Fruit fly (Drosophila melanogaster) whole organism, embryonic: ENCODE data around the gene Mon1.

Experiments used
- ATbp ChIP-seq: fragments of 200-800 bp; sonication (Bioruptor generic); optimal IDR thresholded peaks from 2 replicates; lab custom pipeline; 2017; ENCODE audit warnings: missing biosample characterization, mild to moderate bottlenecking, missing genetic modification characterization, missing genetic modification reagents
- Aef1 ChIP-seq: fragments of 200-800 bp; sonication (Bioruptor generic); IDR thresholded peaks from 3 replicates; pipeline ENCODE4 v1.3.6; 2022; ENCODE audit warnings: missing biosample characterization, missing genetic modification characterization
- Atf-2 ChIP-seq: fragments of 200-800 bp; sonication (Bioruptor generic); optimal IDR thresholded peaks from 2 replicates; lab custom pipeline; 2016; ENCODE audit warnings: missing biosample characterization, missing genetic modification characterization
- Awh ChIP-seq: fragments of 200-800 bp; sonication (Bioruptor generic); IDR thresholded peaks from 2 replicates; pipeline ENCODE4, ENCODE4 v1.3.6; 2022; ENCODE audit warnings: missing biosample characterization, missing genetic modification characterization
- Blimp-1 ChIP-seq: fragments of 200-800 bp; sonication (Bioruptor generic); optimal IDR thresholded peaks from 3 replicates; lab custom pipeline; 2018; ENCODE audit warnings: missing biosample characterization, missing genetic modification characterization, mild to moderate bottlenecking, moderate library complexity, missing genetic modification reagents
- BtbVII ChIP-seq: fragments of 200-800 bp; sonication (Bioruptor generic); optimal IDR thresholded peaks from 3 replicates; lab custom pipeline; 2017; ENCODE audit warnings: missing biosample characterization, mild to moderate bottlenecking, missing genetic modification characterization
- CG10462 ChIP-seq: fragments of 200-800 bp; sonication (Bioruptor generic); optimal IDR thresholded peaks from 2 replicates; lab custom pipeline; 2016; ENCODE audit warnings: missing biosample characterization, missing genetic modification characterization
- CG10979 ChIP-seq: fragments of 200-800 bp; sonication (Bioruptor generic); optimal IDR thresholded peaks from 2 replicates; lab custom pipeline; 2018; ENCODE audit warnings: missing biosample characterization, mild to moderate bottlenecking, missing genetic modification characterization, moderate library complexity
- CG11504 ChIP-seq: fragments of 200-800 bp; sonication (Bioruptor generic); optimal IDR thresholded peaks from 3 replicates; lab custom pipeline; 2019; ENCODE audit warnings: missing biosample characterization, mild to moderate bottlenecking, missing genetic modification characterization, moderate library complexity
- CG11696 ChIP-seq: fragments of 200-800 bp; sonication (Bioruptor generic); IDR thresholded peaks from 2 replicates; pipeline ENCODE4 v1.3.6; 2022; ENCODE audit warnings: missing biosample characterization, missing genetic modification characterization
- CG14014 ChIP-seq: fragments of 200-800 bp; sonication (Bioruptor generic); IDR thresholded peaks from 2 replicates; pipeline ENCODE4 v1.3.6; 2022; ENCODE audit warnings: missing biosample characterization, missing genetic modification characterization
- CG14441 ChIP-seq: fragments of 200-800 bp; sonication (Bioruptor generic); IDR thresholded peaks from 2 replicates; pipeline ENCODE4 v1.3.6; 2022; ENCODE audit warnings: missing biosample characterization, missing genetic modification characterization
- CG17802 ChIP-seq: fragments of 200-800 bp; sonication (Bioruptor generic); optimal IDR thresholded peaks from 2 replicates; lab custom pipeline; 2018; ENCODE audit warnings: missing biosample characterization, mild to moderate bottlenecking, missing genetic modification characterization, moderate library complexity
- CG18764 ChIP-seq: fragments of 200-800 bp; sonication (Bioruptor generic); optimal IDR thresholded peaks from 3 replicates; lab custom pipeline; 2016; ENCODE audit warnings: missing biosample characterization, missing genetic modification characterization
- CG2712 ChIP-seq: fragments of 200-800 bp; optimal IDR thresholded peaks from 3 replicates; lab custom pipeline; 2019; ENCODE audit warnings: missing biosample characterization, mild to moderate bottlenecking, missing genetic modification characterization, moderate library complexity
- CG32767 ChIP-seq: fragments of 200-800 bp; sonication (Bioruptor generic); IDR thresholded peaks from 2 replicates; pipeline ENCODE4 v1.3.6; 2022; ENCODE audit warnings: missing biosample characterization, missing genetic modification characterization
- CG4820 ChIP-seq: fragments of 200-800 bp; sonication (Bioruptor generic); optimal IDR thresholded peaks from 3 replicates; lab custom pipeline; 2016; ENCODE audit warnings: missing biosample characterization, missing genetic modification characterization
- CG5180 ChIP-seq: fragments of 200-800 bp; sonication (Bioruptor generic); optimal IDR thresholded peaks from 3 replicates; lab custom pipeline; 2017; ENCODE audit warnings: missing biosample characterization, missing genetic modification characterization, mild to moderate bottlenecking, moderate library complexity, missing genetic modification reagents
- CG5245 ChIP-seq: fragments of 200-800 bp; sonication (Bioruptor generic); optimal IDR thresholded peaks from 3 replicates; lab custom pipeline; 2016; ENCODE audit warnings: missing biosample characterization, missing genetic modification characterization
- CG6654 ChIP-seq: fragments of 200-800 bp; sonication (Bioruptor generic); optimal IDR thresholded peaks from 2 replicates; lab custom pipeline; 2017; ENCODE audit warnings: missing biosample characterization, mild to moderate bottlenecking, missing genetic modification characterization
- CHES-1-like ChIP-seq: fragments of 200-800 bp; sonication (Bioruptor generic); optimal IDR thresholded peaks from 2 replicates; lab custom pipeline; 2016; ENCODE audit warnings: missing biosample characterization, missing genetic modification characterization
- CoRest ChIP-seq: fragments of 200-800 bp; sonication (Bioruptor generic); optimal IDR thresholded peaks from 3 replicates; lab custom pipeline; 2018; ENCODE audit warnings: missing biosample characterization, mild to moderate bottlenecking, missing genetic modification characterization, moderate library complexity
- Dek ChIP-seq: fragments of 200-800 bp; sonication (Bioruptor generic); optimal IDR thresholded peaks from 3 replicates; lab custom pipeline; 2019; ENCODE audit warnings: missing biosample characterization, mild to moderate bottlenecking, missing genetic modification characterization, moderate library complexity
- Gug ChIP-seq: fragments of 200-800 bp; sonication (Bioruptor generic); IDR thresholded peaks from 4 replicates; pipeline ENCODE4 v1.3.6; 2022; ENCODE audit warnings: missing biosample characterization, missing genetic modification characterization
- Hmr ChIP-seq: fragments of 200-800 bp; sonication (Bioruptor generic); optimal IDR thresholded peaks from 3 replicates; lab custom pipeline; 2017; ENCODE audit warnings: mild to moderate bottlenecking, missing biosample characterization, missing genetic modification reagents, missing genetic modification characterization
- Hr3 ChIP-seq: fragments of 200-800 bp; sonication (Bioruptor generic); optimal IDR thresholded peaks from 3 replicates; lab custom pipeline; 2016; ENCODE audit warnings: missing biosample characterization, missing genetic modification characterization
- MESR4 ChIP-seq: fragments of 200-800 bp; sonication (Bioruptor generic); optimal IDR thresholded peaks from 2 replicates; lab custom pipeline; 2018; ENCODE audit warnings: missing biosample characterization, mild to moderate bottlenecking, missing genetic modification characterization, moderate library complexity
- Nf-YA ChIP-seq: fragments of 200-800 bp; sonication (Bioruptor generic); IDR thresholded peaks from 2 replicates; pipeline ENCODE4 v1.3.6; 2022; ENCODE audit warnings: missing biosample characterization, missing genetic modification characterization
- Nf-YC ChIP-seq: fragments of 200-800 bp; optimal IDR thresholded peaks from 3 replicates; lab custom pipeline; 2019; ENCODE audit warnings: missing biosample characterization, mild to moderate bottlenecking, missing genetic modification characterization, moderate library complexity
- Oli ChIP-seq: fragments of 200-800 bp; sonication (Bioruptor generic); optimal IDR thresholded peaks from 2 replicates; lab custom pipeline; 2018; ENCODE audit warnings: missing biosample characterization, mild to moderate bottlenecking, missing genetic modification characterization, moderate library complexity
- TFAM ChIP-seq: fragments of 200-800 bp; sonication (Bioruptor generic); optimal IDR thresholded peaks from 2 replicates; lab custom pipeline; 2017; ENCODE audit warnings: missing biosample characterization, missing genetic modification characterization, inconsistent platforms
- Trl ChIP-seq, 3 experiments: fragments of >200 bp in 2 of 3; fragments of 200-800 bp in 1 of 3; sonication (Bioruptor generic) in 1 of 3; optimal IDR thresholded peaks; 2 replicates in 1 of 3; 3 replicates in 2 of 3; lab custom pipeline; 2016 to 2017; ENCODE audit warnings: missing biosample characterization in 1 of 3, missing genetic modification characterization in 1 of 3
- bsh ChIP-seq, 2 experiments: fragments of 200-800 bp; sonication (Bioruptor generic); optimal IDR thresholded peaks; 2 replicates each; lab custom pipeline; 2017 to 2018; ENCODE audit warnings: mild to moderate bottlenecking in 2 of 2, missing biosample characterization in 2 of 2, missing genetic modification characterization in 2 of 2, moderate library complexity in 1 of 2
- caup ChIP-seq: fragments of 200-800 bp; sonication (Bioruptor generic); optimal IDR thresholded peaks from 3 replicates; lab custom pipeline; 2017; ENCODE audit warnings: missing biosample characterization, mild to moderate bottlenecking, missing genetic modification characterization, moderate library complexity; ENCODE audit not compliant: severe bottlenecking
- fd3F ChIP-seq: fragments of 200-800 bp; sonication (Bioruptor generic); optimal IDR thresholded peaks from 2 replicates; lab custom pipeline; 2018; ENCODE audit warnings: missing biosample characterization, mild to moderate bottlenecking, missing genetic modification characterization, moderate library complexity
- gcm ChIP-seq: fragments of 200-800 bp; sonication (Bioruptor generic); optimal IDR thresholded peaks from 2 replicates; lab custom pipeline; 2019; ENCODE audit warnings: missing biosample characterization, mild to moderate bottlenecking, missing genetic modification characterization, moderate library complexity
- lola ChIP-seq, 3 experiments: fragments of >200 bp in 2 of 3; fragments of 200-800 bp in 1 of 3; sonication (Bioruptor generic) in 1 of 3; optimal IDR thresholded peaks; 2 replicates each; lab custom pipeline; 2017 to 2019; ENCODE audit warnings: missing biosample characterization in 3 of 3, missing genetic modification characterization in 3 of 3, mild to moderate bottlenecking in 1 of 3, moderate library complexity in 1 of 3
- nau ChIP-seq: fragments of 200-800 bp; sonication (Bioruptor generic); optimal IDR thresholded peaks from 3 replicates; lab custom pipeline; 2017; ENCODE audit warnings: missing biosample characterization, mild to moderate bottlenecking, missing genetic modification characterization, missing genetic modification reagents
- phol ChIP-seq: fragments of 200-800 bp; sonication (Bioruptor generic); optimal IDR thresholded peaks from 3 replicates; lab custom pipeline; 2018; ENCODE audit warnings: missing biosample characterization, mild to moderate bottlenecking, missing genetic modification characterization, moderate library complexity
- pnt ChIP-seq: fragments of 200-800 bp; sonication (Bioruptor generic); optimal IDR thresholded peaks from 3 replicates; lab custom pipeline; 2016; ENCODE audit warnings: missing biosample characterization, missing genetic modification characterization
- sd ChIP-seq: fragments of 200-800 bp; sonication (Bioruptor generic); optimal IDR thresholded peaks from 3 replicates; lab custom pipeline; 2018; ENCODE audit warnings: missing biosample characterization, mild to moderate bottlenecking, missing genetic modification characterization, moderate library complexity
- sima ChIP-seq: fragments of 200-800 bp; sonication (Bioruptor generic); optimal IDR thresholded peaks from 2 replicates; lab custom pipeline; 2016; ENCODE audit warnings: missing biosample characterization, missing genetic modification characterization
- usp ChIP-seq: fragments of >200 bp; optimal IDR thresholded peaks from 2 replicates; lab custom pipeline; 2017; ENCODE audit warnings: missing biosample characterization, missing genetic modification characterization
- vvl ChIP-seq: fragments of 200-800 bp; sonication (Bioruptor generic); IDR thresholded peaks from 2 replicates; pipeline ENCODE4 v1.3.6; 2022; ENCODE audit warnings: missing biosample characterization, missing genetic modification characterization
- z ChIP-seq: fragments of 200-800 bp; sonication (Bioruptor generic); IDR thresholded peaks from 3 replicates; pipeline ENCODE4 v1.3.6; 2022; ENCODE audit warnings: missing biosample characterization, missing genetic modification characterization

Mon1 gene

dm6 chr2L:4856118-4856517 lies 5.7 kb downstream of the Mon1 start (continued):
- TF ChIP-seq Dek = peak; percentile 58
- peak; percentile 86 for TF ChIP-seq CG2712 (tag; lab: Kevin White, UChicago)
- TF ChIP-seq CG10979 (tag; lab: Kevin White, UChicago) = peak; percentile 81
- TF ChIP-seq Trl (optimal IDR thresholded peaks at IDR 0.05; lab: Kevin White, UChicago) = no peak
- TF ChIP-seq Trl (GFP tag; optimal IDR thresholded peaks at IDR 0.05; lab: Kevin White, UChicago) = peak; percentile 26
- TF ChIP-seq BtbVII (GFP tag; lab: Kevin White, UChicago) = peak; percentile 48
- peak; percentile 76 for TF ChIP-seq Oli (tag; lab: Kevin White, UChicago)
- peak; percentile 63 for TF ChIP-seq ATbp (GFP tag; lab: Kevin White, UChicago)
- peak; percentile 70 for TF ChIP-seq vvl (GFP tag; lab: Robert Waterston, UW)
- TF ChIP-seq TFAM = no peak
- peak; percentile 15 for TF ChIP-seq CG5245
- peak; percentile 30 for TF ChIP-seq caup (GFP tag; lab: Kevin White, UChicago)
- TF ChIP-seq Nf-YC = no peak
- peak; percentile 13 for TF ChIP-seq CG5180 (GFP tag; lab: Kevin White, UChicago)
- peak; percentile 61; the same call in 1 of the 2 replicates for TF ChIP-seq Awh (GFP tag; lab: Robert Waterston, UW)
- TF ChIP-seq nau (GFP tag; lab: Kevin White, UChicago) = peak; percentile 52
- no peak for TF ChIP-seq usp (GFP tag; lab: Kevin White, UChicago)
- TF ChIP-seq CHES-1-like = no peak
- peak; percentile 67 for TF ChIP-seq gcm (GFP tag; lab: Kevin White, UChicago)
- peak; percentile 57 for TF ChIP-seq CoRest (tag; lab: Kevin White, UChicago)
- TF ChIP-seq CG11696 = peak; percentile 87
- TF ChIP-seq z = no peak
- no peak for TF ChIP-seq CG10462 (GFP tag; lab: Kevin White, UChicago)
- peak; percentile 76 for TF ChIP-seq phol (tag; lab: Kevin White, UChicago)
- peak; percentile 9 for TF ChIP-seq fd3F (GFP tag; lab: Kevin White, UChicago)
- peak in 1 of 3 experiments; percentile 68 for TF ChIP-seq lola (GFP tag; optimal IDR thresholded peaks at IDR 0.05; lab: Kevin White, UChicago)
- TF ChIP-seq CG17802 = peak; percentile 11
- peak; percentile 39 for TF ChIP-seq Hr3
- peak; percentile 33; the same call in 1 of the 3 replicates for TF ChIP-seq Aef1 (GFP tag; lab: Robert Waterston, UW)
- TF ChIP-seq CG18764 (GFP tag; lab: Kevin White, UChicago) = peak; percentile 33
- TF ChIP-seq pnt (GFP tag; lab: Kevin White, UChicago) = peak; percentile 31
- peak; percentile 64 for TF ChIP-seq Hmr (GFP tag; lab: Kevin White, UChicago)
- no peak for TF ChIP-seq CG6654 (GFP tag; lab: Kevin White, UChicago)
- TF ChIP-seq Blimp-1 (GFP tag; lab: Kevin White, UChicago) = peak; percentile 82
- TF ChIP-seq Atf-2 = no peak
- TF ChIP-seq CG14441 = peak; percentile 63
- peak; percentile 6 for TF ChIP-seq CG4820 (GFP tag; lab: Kevin White, UChicago)
- TF ChIP-seq CG32767 (GFP tag; lab: Robert Waterston, UW) = peak; percentile 71
- peak; percentile 63; the same call in 1 of the 2 replicates for TF ChIP-seq CG14014 (GFP tag; lab: Robert Waterston, UW)
- TF ChIP-seq CG11504 (tag; lab: Kevin White, UChicago) = peak; percentile 73
- peak in 1 of 2 experiments; percentile 61 for TF ChIP-seq bsh (GFP tag; optimal IDR thresholded peaks at IDR 0.05; lab: Kevin White, UChicago)
- TF ChIP-seq Nf-YA (GFP tag; lab: Robert Waterston, UW) = no peak
- TF ChIP-seq sima = no peak
- TF ChIP-seq MESR4 (GFP tag; lab: Kevin White, UChicago) = peak; percentile 1
- 0 out of 4 replicates have a peak, but pooled peaks have one; percentile 13 for TF ChIP-seq Gug
- TF ChIP-seq sd (tag; lab: Kevin White, UChicago) = peak; percentile 48
